In the genomic region with DNA sequence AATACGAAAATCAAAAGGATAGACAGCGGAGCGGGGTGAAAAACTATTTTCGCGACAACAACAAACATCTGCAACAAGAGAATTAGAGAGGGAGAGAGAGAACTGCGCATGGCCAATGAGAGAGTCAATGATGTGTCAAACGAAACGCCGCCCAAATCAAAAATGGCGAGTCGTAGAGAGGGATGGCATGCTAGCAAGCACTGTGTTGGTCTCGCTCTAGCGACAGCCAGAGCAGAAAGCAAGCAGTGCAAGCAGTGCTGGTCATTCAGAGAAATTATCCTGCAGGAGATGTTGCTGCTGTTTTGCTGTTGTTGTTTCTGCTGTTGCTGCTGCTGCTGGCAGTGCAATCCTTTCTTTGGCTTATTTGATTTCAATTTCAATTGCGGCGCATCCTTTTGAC, we compare ENCODE assay signal across 1 fruit fly cellular context.
TF ChIP-seq lines count a peak whose summit lies in the region.

No protein-coding gene starts in this region.

TF ChIP-seq in whole organism, embryonic, 481 proteins besides CTCF, POLR2A, EP300 and RAD21 (continued from another document):
- peak; percentile 87 for TF ChIP-seq cg (GFP tag; optimal IDR thresholded peaks at IDR 0.05; lab: Kevin White, UChicago)
- TF ChIP-seq CG8290 (GFP tag; optimal IDR thresholded peaks at IDR 0.05; lab: Kevin White, UChicago), result peak; percentile 52
- no peak for TF ChIP-seq CG8290 (tag; optimal IDR thresholded peaks at IDR 0.05; lab: Kevin White, UChicago)
- TF ChIP-seq HmgD (GFP tag; optimal IDR thresholded peaks at IDR 0.05; lab: Kevin White, UChicago), result peak; percentile 90
- TF ChIP-seq run (tag; optimal IDR thresholded peaks at IDR 0.05; lab: Kevin White, UChicago), result no peak
